Fruit fly (Drosophila melanogaster) whole organism, wandering third instar larva: ENCODE measurements around the gene mRpL49.
A peak's percentile ranks its signal among the peaks of the same experiment; 100 is the strongest.

Experiments used
- Abd-B ChIP-seq: fragments of >200 bp; optimal IDR thresholded peaks from 2 replicates; lab custom pipeline; 2017; ENCODE audit warnings: missing biosample characterization, missing genetic modification characterization
- CG32264 ChIP-seq: fragments of 200-800 bp; sonication (Bioruptor generic); optimal IDR thresholded peaks from 2 replicates; lab custom pipeline; 2016; ENCODE audit warnings: missing biosample characterization, missing genetic modification characterization
- CG9705 ChIP-seq: fragments of 200-800 bp; sonication (Bioruptor generic); optimal IDR thresholded peaks from 2 replicates; lab custom pipeline; 2018; ENCODE audit warnings: missing biosample characterization, mild to moderate bottlenecking, missing genetic modification characterization
- Dfd ChIP-seq: fragments of >200 bp; optimal IDR thresholded peaks from 2 replicates; lab custom pipeline; 2017; ENCODE audit warnings: missing biosample characterization, missing genetic modification characterization
- Dif ChIP-seq: fragments of 200-275, 200-300 bp; sonication (Bioruptor generic); optimal IDR thresholded peaks from 2 replicates; lab custom pipeline; 2018; ENCODE audit warnings: missing biosample characterization, missing genetic modification characterization; ENCODE audit not compliant: partially characterized antibody
- GATAd ChIP-seq: sonication (Bioruptor generic); optimal IDR thresholded peaks from 2 replicates; lab custom pipeline; 2016; ENCODE audit warnings: missing biosample characterization, missing genetic modification characterization
- HLH106 ChIP-seq: fragments of 200-800 bp; optimal IDR thresholded peaks from 3 replicates; lab custom pipeline; 2019; ENCODE audit warnings: missing biosample characterization, mild to moderate bottlenecking, missing genetic modification characterization, moderate library complexity
- Hnf4 ChIP-seq: fragments of 200-800 bp; sonication (Bioruptor generic); optimal IDR thresholded peaks from 2 replicates; lab custom pipeline; 2016; ENCODE audit warnings: missing biosample characterization, mild to moderate bottlenecking, missing genetic modification characterization
- Hr78 ChIP-seq: fragments of >200 bp; optimal IDR thresholded peaks from 2 replicates; lab custom pipeline; 2017; ENCODE audit warnings: missing biosample characterization, missing genetic modification characterization
- Hr83 ChIP-seq: fragments of 200-300 bp; sonication (Bioruptor generic); optimal IDR thresholded peaks from 2 replicates; lab custom pipeline; 2016; ENCODE audit warnings: missing biosample characterization, mild to moderate bottlenecking, missing genetic modification characterization, moderate library complexity; ENCODE audit not compliant: poor library complexity, severe bottlenecking
- Mio ChIP-seq: sonication (Bioruptor generic); optimal IDR thresholded peaks from 2 replicates; lab custom pipeline; 2016; ENCODE audit warnings: missing biosample characterization, missing genetic modification characterization
- Myc ChIP-seq: fragments of >200 bp; optimal IDR thresholded peaks from 2 replicates; lab custom pipeline; 2017
- N ChIP-seq: fragments of >200 bp; optimal IDR thresholded peaks from 2 replicates; lab custom pipeline; 2018; ENCODE audit warnings: missing biosample characterization, missing external identifiers, missing genetic modification characterization
- OdsH ChIP-seq: fragments of 200-800 bp; sonication (Bioruptor generic); optimal IDR thresholded peaks from 2 replicates; lab custom pipeline; 2016; ENCODE audit warnings: missing biosample characterization, mild to moderate bottlenecking, missing genetic modification characterization
- Sp1 ChIP-seq: fragments of 200-800 bp; sonication (Bioruptor generic); optimal IDR thresholded peaks from 3 replicates; lab custom pipeline; 2019; ENCODE audit warnings: missing biosample characterization, mild to moderate bottlenecking, missing genetic modification characterization, moderate library complexity
- Vsx2 ChIP-seq: fragments of 200-300, 225-300 bp; sonication (Bioruptor generic); optimal IDR thresholded peaks from 2 replicates; lab custom pipeline; 2018; ENCODE audit warnings: missing biosample characterization, missing genetic modification characterization; ENCODE audit not compliant: partially characterized antibody
- br ChIP-seq: fragments of 200-800 bp; sonication (Bioruptor generic); optimal IDR thresholded peaks from 2 replicates; lab custom pipeline; 2016; ENCODE audit warnings: missing biosample characterization, missing genetic modification characterization
- brk ChIP-seq: fragments of 200-800 bp; sonication (Bioruptor generic); optimal IDR thresholded peaks from 2 replicates; lab custom pipeline; 2016; ENCODE audit warnings: missing biosample characterization, mild to moderate bottlenecking, missing genetic modification characterization
- dmrt93B ChIP-seq: fragments of 200-800 bp; sonication (Bioruptor generic); optimal IDR thresholded peaks from 2 replicates; lab custom pipeline; 2018; ENCODE audit warnings: missing biosample characterization, mild to moderate bottlenecking, missing genetic modification characterization
- dsf ChIP-seq: sonication (Bioruptor generic); optimal IDR thresholded peaks from 2 replicates; lab custom pipeline; 2016; ENCODE audit warnings: missing biosample characterization, missing genetic modification characterization, borderline replicate concordance
- ey ChIP-seq: fragments of 200-800 bp; sonication (Bioruptor generic); optimal IDR thresholded peaks from 2 replicates; lab custom pipeline; 2016; ENCODE audit warnings: missing biosample characterization, missing genetic modification characterization
- foxo ChIP-seq, 2 experiments: fragments of 200-800 bp; sonication (Bioruptor generic); optimal IDR thresholded peaks; 2 replicates in 1 of 2; 3 replicates in 1 of 2; lab custom pipeline; 2016 to 2017; ENCODE audit warnings: missing biosample characterization in 2 of 2, missing genetic modification characterization in 2 of 2
- fru ChIP-seq: fragments of 200-800 bp; sonication (Bioruptor generic); optimal IDR thresholded peaks from 3 replicates; lab custom pipeline; 2016; ENCODE audit warnings: missing biosample characterization, mild to moderate bottlenecking, missing genetic modification characterization
- h ChIP-seq: fragments of 200-800 bp; sonication (Bioruptor generic); optimal IDR thresholded peaks from 3 replicates; lab custom pipeline; 2016; ENCODE audit warnings: missing biosample characterization, mild to moderate bottlenecking, missing genetic modification characterization
- pan ChIP-seq: fragments of >200 bp; optimal IDR thresholded peaks from 2 replicates; lab custom pipeline; 2017
- psq ChIP-seq: fragments of 200-800 bp; sonication (Bioruptor generic); optimal IDR thresholded peaks from 3 replicates; lab custom pipeline; 2017; ENCODE audit warnings: missing biosample characterization, mild to moderate bottlenecking, missing genetic modification characterization, moderate library complexity
- rgr ChIP-seq: fragments of 200-800 bp; sonication (Bioruptor generic); optimal IDR thresholded peaks from 3 replicates; lab custom pipeline; 2016; ENCODE audit warnings: missing biosample characterization, mild to moderate bottlenecking, missing genetic modification characterization
- sage ChIP-seq: fragments of 200-800 bp; sonication (Bioruptor generic); optimal IDR thresholded peaks from 2 replicates; lab custom pipeline; 2016; ENCODE audit warnings: missing biosample characterization, mild to moderate bottlenecking, missing genetic modification characterization
- usp ChIP-seq: fragments of >200 bp; optimal IDR thresholded peaks from 2 replicates; lab custom pipeline; 2017; ENCODE audit warnings: missing biosample characterization, missing genetic modification characterization
- woc ChIP-seq: sonication (Bioruptor generic); optimal IDR thresholded peaks from 2 replicates; lab custom pipeline; 2016; ENCODE audit warnings: missing biosample characterization, mild to moderate bottlenecking, missing genetic modification characterization

The mRpL49 gene

DNA sequence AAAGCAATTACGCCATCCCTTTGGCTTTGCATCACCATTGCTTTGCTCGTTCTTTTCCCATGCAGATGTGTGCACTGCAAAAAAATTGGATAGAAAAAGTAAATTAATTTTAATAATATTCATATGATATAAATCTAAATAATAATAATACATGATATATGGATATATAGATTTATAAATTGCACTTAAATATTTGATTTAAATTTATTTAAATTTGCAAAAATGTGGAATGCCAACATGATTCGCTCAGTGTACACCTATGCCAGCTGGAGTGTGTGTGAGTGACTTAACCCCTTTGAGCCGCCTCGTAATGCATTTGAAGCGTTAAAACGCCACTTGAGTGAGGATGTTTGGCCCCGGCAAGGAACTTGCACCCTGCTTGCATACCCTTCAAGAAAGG is 6.8 kb downstream of the mRpL49 start:
- TF ChIP-seq Abd-B (GFP tag; lab: Kevin White, UChicago) (no peak), CG9705 (GFP tag; lab: Kevin White, UChicago) (no peak), HLH106 (tag; lab: Kevin White, UChicago) (peak; percentile 52), Myc (lab: Kevin White, UChicago) (no peak), Dfd (GFP tag; lab: Kevin White, UChicago) (no peak), foxo (GFP tag; optimal IDR thresholded peaks at IDR 0.05; lab: Kevin White, UChicago) (peak in 1 of 2 experiments; percentile 43), Dif (GFP tag; lab: Kevin White, UChicago) (no peak), sage (GFP tag; lab: Kevin White, UChicago) (no peak), dmrt93B (GFP tag; lab: Kevin White, UChicago) (peak; percentile 4), ey (GFP tag; lab: Kevin White, UChicago) (no peak), pan (lab: Kevin White, UChicago) (no peak), Vsx2 (no peak), Sp1 (GFP tag; lab: Kevin White, UChicago) (peak; percentile 62), fru (GFP tag; lab: Kevin White, UChicago) (no peak), psq (GFP tag; lab: Kevin White, UChicago) (peak; percentile 12), br (GFP tag; lab: Kevin White, UChicago) (no peak), GATAd (GFP tag; lab: Kevin White, UChicago) (no peak), h (GFP tag; lab: Kevin White, UChicago) (no peak)

DNA sequence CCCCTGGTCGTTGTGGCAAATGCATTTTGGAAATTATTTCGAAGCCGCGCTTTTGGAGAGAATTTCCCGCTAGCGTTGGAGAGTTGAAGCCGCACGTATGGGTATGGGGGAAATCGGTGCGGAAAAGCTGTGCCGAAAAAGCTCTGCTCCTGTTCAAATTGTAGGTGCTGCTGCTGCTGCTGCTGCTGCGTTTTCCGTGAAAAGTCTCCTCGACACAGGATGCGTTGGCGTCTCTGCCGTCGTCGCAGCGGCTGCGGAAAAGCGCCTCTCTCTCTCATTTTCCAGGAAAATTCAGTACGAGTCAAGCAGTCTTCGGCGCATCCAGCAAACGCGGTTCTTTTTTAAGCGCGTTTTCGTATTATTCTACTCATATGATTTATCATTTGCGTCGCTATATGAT is 10.3 kb downstream of the mRpL49 start, which contains the start of gene fne:
TSS of gene fne (plus strand) at position 301 of the 400 bp plus-strand sequence.
- TF ChIP-seq sage (GFP tag; lab: Kevin White, UChicago): no peak

DNA sequence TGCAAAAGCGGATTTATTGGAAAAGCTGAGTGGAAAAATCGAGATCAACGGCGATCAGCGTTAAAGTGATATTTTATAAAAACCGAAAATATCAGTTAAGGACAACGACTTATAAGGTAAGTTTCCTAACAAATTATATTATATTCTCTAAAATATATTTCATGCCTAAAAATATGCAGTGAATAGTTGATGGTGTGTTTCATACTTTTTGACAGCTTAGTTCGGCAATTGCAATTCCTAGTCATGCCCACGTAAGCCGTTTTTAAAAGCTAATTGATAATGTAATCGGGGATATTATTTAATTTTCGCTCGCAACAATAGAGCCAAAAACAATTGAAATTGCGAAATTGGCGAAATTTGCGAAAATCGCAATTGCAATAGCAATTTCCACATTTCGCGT is 12.7 kb downstream of the mRpL49 start:
- TF ChIP-seq Vsx2 (no peak), psq (GFP tag; lab: Kevin White, UChicago) (no peak), OdsH (GFP tag; lab: Kevin White, UChicago) (no peak), brk (GFP tag; lab: Kevin White, UChicago) (no peak), woc (GFP tag; lab: Kevin White, UChicago) (no peak), Myc (lab: Kevin White, UChicago) (no peak)

DNA sequence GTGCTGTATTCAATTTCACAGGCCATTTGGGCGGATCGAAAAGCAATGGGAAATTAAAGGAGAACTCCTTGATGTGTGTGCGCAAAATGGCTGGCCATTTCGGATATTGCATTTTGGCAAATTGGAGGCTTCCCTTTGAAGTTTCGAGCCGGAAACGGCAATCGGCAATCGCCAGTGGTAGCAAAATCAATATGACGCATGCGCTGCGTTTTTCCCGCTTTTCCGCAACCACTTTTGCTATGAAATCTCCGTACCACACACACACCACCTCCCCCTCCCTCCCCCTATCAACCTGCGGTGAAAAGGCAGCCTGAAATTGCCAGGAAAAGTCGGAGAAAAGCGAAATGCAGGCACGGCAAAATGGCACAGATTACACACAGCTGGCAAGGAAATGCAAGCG is 15.4 kb downstream of the mRpL49 start:
- TF ChIP-seq Hr83 (GFP tag; lab: Kevin White, UChicago) (no peak), Dif (GFP tag; lab: Kevin White, UChicago) (no peak), Hnf4 (GFP tag; lab: Kevin White, UChicago) (no peak), woc (GFP tag; lab: Kevin White, UChicago) (no peak), ey (GFP tag; lab: Kevin White, UChicago) (no peak), Sp1 (GFP tag; lab: Kevin White, UChicago) (no peak), GATAd (GFP tag; lab: Kevin White, UChicago) (no peak), foxo (GFP tag; optimal IDR thresholded peaks at IDR 0.05; lab: Kevin White, UChicago) (no peak), N (GFP tag; lab: Kevin White, UChicago) (no peak), dmrt93B (GFP tag; lab: Kevin White, UChicago) (no peak), dsf (GFP tag; lab: Kevin White, UChicago) (no peak)

DNA sequence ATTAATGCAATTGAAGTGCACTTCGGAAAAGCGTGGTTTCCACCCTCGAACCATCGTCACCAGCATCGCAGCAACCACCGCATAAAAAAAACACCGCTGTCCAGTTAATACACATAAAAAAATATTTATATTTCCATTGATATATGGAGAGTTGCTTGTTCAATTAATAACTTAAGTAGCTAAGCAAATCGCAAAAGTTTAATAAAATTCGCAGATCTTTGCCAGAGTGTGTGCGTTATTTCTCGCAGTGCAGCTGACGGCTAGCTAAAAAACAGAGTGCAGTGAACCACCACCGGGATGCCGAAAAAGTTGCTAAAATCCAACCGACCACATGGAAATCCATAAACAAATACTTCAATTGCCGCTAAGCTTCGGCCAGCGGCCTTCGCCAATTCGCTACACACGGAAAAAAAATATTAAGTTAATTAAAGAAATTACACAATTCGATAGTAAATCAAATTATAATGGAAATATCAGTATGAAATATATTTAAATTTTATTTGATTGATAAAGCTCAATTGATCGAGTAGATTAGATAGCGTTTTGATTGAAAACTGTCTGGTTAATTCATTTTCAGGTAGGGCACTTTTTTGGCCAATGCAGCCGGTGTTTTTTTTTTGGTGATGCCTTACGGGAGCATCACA is 16.5 kb downstream of the mRpL49 start:
- TF ChIP-seq usp (GFP tag; lab: Kevin White, UChicago) (no peak), dmrt93B (GFP tag; lab: Kevin White, UChicago) (peak; percentile 36), dsf (GFP tag; lab: Kevin White, UChicago) (no peak), rgr (peak; percentile 6), Mio (GFP tag; lab: Kevin White, UChicago) (no peak), Dif (GFP tag; lab: Kevin White, UChicago) (no peak), h (GFP tag; lab: Kevin White, UChicago) (peak; percentile 37), psq (GFP tag; lab: Kevin White, UChicago) (peak; percentile 35), Dfd (GFP tag; lab: Kevin White, UChicago) (no peak), HLH106 (tag; lab: Kevin White, UChicago) (peak; percentile 26), ey (GFP tag; lab: Kevin White, UChicago) (peak; percentile 7), Myc (lab: Kevin White, UChicago) (no peak), CG32264 (GFP tag; lab: Kevin White, UChicago) (no peak), fru (GFP tag; lab: Kevin White, UChicago) (peak; percentile 56), woc (GFP tag; lab: Kevin White, UChicago) (no peak), Hr78 (no peak), Sp1 (GFP tag; lab: Kevin White, UChicago) (peak; percentile 63), foxo (GFP tag; optimal IDR thresholded peaks at IDR 0.05; lab: Kevin White, UChicago) (peak in 1 of 2 experiments; percentile 39), OdsH (GFP tag; lab: Kevin White, UChicago) (peak; percentile 8), CG9705 (GFP tag; lab: Kevin White, UChicago) (no peak), br (GFP tag; lab: Kevin White, UChicago) (peak; percentile 21), pan (lab: Kevin White, UChicago) (no peak)
- TF ChIP-seq, all 38 proteins: peak for 11
